Fruit fly (Drosophila melanogaster): ENCODE measurements around the gene St2.

DNA sequence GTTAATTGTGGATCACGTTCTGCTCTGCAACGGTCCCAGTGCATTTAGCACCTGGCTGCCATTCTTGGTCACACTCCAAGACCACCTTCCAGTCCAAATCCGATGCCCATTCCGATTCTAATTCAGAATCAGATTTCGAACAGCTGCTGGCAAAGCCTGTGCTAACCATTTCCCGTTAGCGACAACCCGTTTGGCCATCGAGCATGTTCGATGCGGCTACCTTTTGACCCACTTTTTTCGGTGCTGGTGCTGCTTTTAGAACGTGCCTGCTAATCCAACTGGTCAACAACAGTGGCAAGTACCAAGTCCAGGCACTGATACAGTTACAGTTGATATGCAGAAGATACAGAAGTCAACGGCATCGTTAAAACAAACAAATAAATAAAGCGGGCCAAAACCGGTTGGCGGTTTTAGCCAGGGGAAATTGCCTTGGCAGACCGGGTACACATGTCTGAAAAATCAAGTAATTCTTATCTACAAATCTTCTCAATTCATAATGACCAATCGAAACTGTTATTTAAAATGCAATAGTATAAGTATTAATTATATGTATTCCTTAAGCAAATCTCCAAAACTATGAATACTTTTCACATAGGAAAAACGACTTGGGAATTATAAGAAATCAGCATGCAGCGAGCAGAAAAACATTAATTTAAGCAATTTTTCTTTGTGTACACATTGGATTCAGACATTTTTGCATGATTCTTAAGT, 2.5 kb upstream of the St2 start:
- TF ChIP-seq CG8159 (tag; optimal IDR thresholded peaks at IDR 0.05) (peak; percentile 56), rn (GFP tag; IDR thresholded peaks at IDR 0.05) (no peak), CG9948 (tag; optimal IDR thresholded peaks at IDR 0.05) (no peak), fd96Ca (GFP tag; IDR thresholded peaks at IDR 0.05) (no peak), CG14655 (GFP tag; optimal IDR thresholded peaks at IDR 0.05) (peak; percentile 58)
